Worm (Caenorhabditis elegans) whole organism, L1 larva: ENCODE data around the gene F46F5.15.

ENCODE experiments used
- C04F5.9 ChIP-seq: sonication (generic microtip); optimal IDR thresholded peaks from 2 replicates; lab custom pipeline; 2016; ENCODE audit warnings: missing genetic modification characterization, missing compliant biosample characterization
- blmp-1 ChIP-seq: fragments of 150-350 bp; optimal IDR thresholded peaks from 2 replicates; lab custom pipeline; 2014; ENCODE audit warnings: missing biosample characterization, missing genetic modification characterization
- ces-1 ChIP-seq: fragments of 150-350 bp; optimal IDR thresholded peaks from 2 replicates; lab custom pipeline; 2014; ENCODE audit warnings: missing biosample characterization, missing genetic modification reagents, missing genetic modification characterization
- fkh-10 ChIP-seq: sonication (generic microtip); optimal IDR thresholded peaks from 2 replicates; lab custom pipeline; 2017; ENCODE audit warnings: missing biosample characterization, missing genetic modification reagents, missing genetic modification characterization
- lsy-2 ChIP-seq, 2 experiments: fragments of 150-350 bp; optimal IDR thresholded peaks; 2 replicates each; lab custom pipeline; 2014; ENCODE audit warnings: missing biosample characterization in 2 of 2, missing genetic modification characterization in 2 of 2
- mef-2 ChIP-seq: fragments of 150-350 bp; optimal IDR thresholded peaks from 2 replicates; lab custom pipeline; 2014; ENCODE audit warnings: missing biosample characterization, missing genetic modification characterization
- nhr-76 ChIP-seq: sonication (generic microtip); optimal IDR thresholded peaks from 2 replicates; lab custom pipeline; 2017; ENCODE audit warnings: missing biosample characterization, missing genetic modification characterization
- pqm-1 ChIP-seq: sonication (generic microtip); optimal IDR thresholded peaks from 3 replicates; lab custom pipeline; 2017; ENCODE audit warnings: missing biosample characterization, missing genetic modification characterization
- ztf-11 ChIP-seq, 2 experiments: sonication (generic microtip); optimal IDR thresholded peaks; 2 replicates each; lab custom pipeline; 2016 to 2017; ENCODE audit warnings: missing genetic modification characterization in 2 of 2, missing biosample characterization in 1 of 2, missing compliant biosample characterization in 1 of 2
- ztf-4 ChIP-seq: fragments of 150-350 bp; optimal IDR thresholded peaks from 2 replicates; lab custom pipeline; 2014; ENCODE audit warnings: missing biosample characterization, missing genetic modification characterization

DNA sequence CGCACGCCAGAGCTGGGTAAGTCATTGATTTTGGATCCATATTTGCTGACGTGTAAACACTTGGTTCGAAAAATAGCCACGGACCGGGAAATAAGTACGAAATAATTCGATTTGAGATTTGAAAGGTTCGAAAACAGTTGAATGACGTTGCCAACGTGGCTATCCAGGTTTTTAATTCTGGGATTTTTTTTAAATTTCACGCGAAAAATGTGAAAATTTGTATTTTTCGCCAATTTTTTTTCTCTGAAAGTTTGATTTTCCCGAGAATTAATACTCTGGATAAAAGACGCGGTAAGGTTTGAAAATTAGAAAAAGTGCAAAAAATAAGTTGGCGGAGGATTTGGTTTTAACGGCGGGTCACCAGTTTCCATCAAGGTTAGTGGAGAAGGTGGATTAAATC lies 47.4 kb upstream of the F46F5.15 start, which contains the start of gene fbxc-48:
- TF ChIP-seq pqm-1 (no peak), C04F5.9 (tag; lab: Kevin White, UChicago) (no peak), fkh-10 (GFP tag; lab: Kevin White, UChicago) (no peak), lsy-2 (tag; optimal IDR thresholded peaks at IDR 0.05; lab: Kevin White, UChicago) (no peak), blmp-1 (tag; lab: Kevin White, UChicago) (no peak), mef-2 (tag; lab: Kevin White, UChicago) (no peak), ztf-11 (tag; optimal IDR thresholded peaks at IDR 0.05; lab: Kevin White, UChicago) (no peak), ces-1 (GFP tag; lab: Kevin White, UChicago) (no peak), ztf-4 (no peak), nhr-76 (no peak)
